Worm (Caenorhabditis elegans): Measurements from ENCODE around the gene R02D5.9.
A peak's percentile ranks its signal among the peaks of the same experiment; 100 is the strongest.

Gene R02D5.9

DNA sequence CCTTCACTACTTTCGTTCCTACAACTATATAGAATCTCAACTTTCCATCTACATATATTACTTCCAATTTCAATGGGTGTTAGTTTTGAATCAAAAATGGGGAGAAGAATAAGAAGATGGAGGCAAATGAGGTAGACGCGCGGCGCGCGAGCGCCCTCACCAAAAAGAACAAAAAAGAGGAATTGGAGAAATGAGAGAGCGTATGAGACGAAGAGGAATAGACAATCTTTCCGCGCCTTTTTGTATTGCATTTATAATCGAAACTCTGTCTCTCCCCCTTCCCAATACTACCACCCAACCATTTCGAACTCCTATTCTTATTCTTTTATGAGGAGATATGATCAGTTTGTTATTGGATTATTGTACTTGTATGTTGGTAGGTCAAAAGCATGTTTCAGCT is 10.4 kb downstream of the R02D5.9 start:
- TF ChIP-seq ces-1 (GFP tag; optimal IDR thresholded peaks at IDR 0.05) (peak; percentile 15), ham-2 (GFP tag; optimal IDR thresholded peaks at IDR 0.05) (no peak)

DNA sequence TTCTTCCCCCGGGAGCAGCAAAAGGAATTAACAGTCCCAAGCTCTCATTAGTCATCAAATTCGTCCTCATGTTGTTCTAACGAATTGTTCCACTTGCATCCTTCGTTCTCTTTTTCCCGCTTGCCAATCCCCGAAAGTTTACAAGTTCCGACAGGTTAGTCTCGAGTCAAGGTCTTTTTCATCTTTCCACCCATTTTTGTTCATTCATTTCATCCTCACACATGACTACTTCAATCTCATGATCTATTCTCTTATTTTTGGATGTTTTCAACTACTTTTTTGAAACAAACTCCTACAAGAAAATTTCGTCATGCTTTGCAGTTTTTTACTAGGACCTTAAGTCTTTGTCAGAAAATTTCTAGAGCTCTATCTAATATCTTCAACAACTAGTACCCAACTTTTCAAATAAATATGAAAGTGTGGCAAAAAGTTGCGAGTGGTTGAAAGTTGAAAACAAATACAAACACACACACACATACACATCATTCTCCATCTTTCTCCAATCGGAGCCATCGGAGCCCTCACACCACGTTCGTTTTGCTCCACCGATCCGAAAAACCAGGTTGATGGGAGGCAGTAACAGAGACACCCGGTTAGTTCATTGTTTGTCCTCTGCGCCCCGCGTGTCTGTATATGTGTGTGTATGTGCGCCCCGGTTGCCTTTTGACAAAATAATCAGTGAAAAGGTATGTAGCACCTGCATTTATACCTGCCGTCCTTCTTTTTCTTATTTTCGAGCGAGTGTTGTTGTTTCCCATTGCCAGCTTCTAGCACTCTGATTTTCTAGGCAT is 11.7 kb downstream of the R02D5.9 start:
- TF ChIP-seq nhr-237 (tag; optimal IDR thresholded peaks at IDR 0.05) (no peak), drap-1 (GFP tag; optimal IDR thresholded peaks at IDR 0.05) (peak; percentile 23)

DNA sequence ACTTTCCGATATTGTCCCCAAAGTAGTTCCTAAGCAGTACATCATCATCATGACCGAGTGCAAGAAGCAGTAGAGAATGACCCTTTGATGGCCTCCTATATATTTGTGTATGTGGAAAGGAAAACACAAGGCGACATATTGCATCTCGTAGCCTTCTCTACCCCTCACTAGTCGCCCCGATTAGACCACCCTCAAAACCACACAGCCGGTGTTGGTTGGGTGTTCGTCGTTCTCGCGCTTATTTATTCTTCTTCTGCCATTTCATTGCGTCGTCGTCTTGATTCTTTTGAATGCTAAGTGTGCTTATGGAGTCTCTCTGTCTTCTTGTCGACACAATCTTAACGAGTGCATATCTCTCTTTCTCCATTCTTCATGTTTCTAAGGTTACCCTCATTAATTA is 12.7 kb downstream of the R02D5.9 start:
- TF ChIP-seq nhr-237 (tag; optimal IDR thresholded peaks at IDR 0.05) = no peak
- no peak for TF ChIP-seq flh-1 (GFP tag; optimal IDR thresholded peaks at IDR 0.05)
- TF ChIP-seq hlh-1 (tag; optimal IDR thresholded peaks at IDR 0.05) = no peak
- no peak for TF ChIP-seq lsy-2 (tag; optimal IDR thresholded peaks at IDR 0.05)
- TF ChIP-seq pha-4 (tag; optimal IDR thresholded peaks at IDR 0.05) = no peak
- TF ChIP-seq M03D4.4 (tag; optimal IDR thresholded peaks at IDR 0.05) = no peak
- no peak for TF ChIP-seq bed-3 (GFP tag; optimal IDR thresholded peaks at IDR 0.05)
- TF ChIP-seq ham-2 (GFP tag; optimal IDR thresholded peaks at IDR 0.05) = peak; percentile 63
- TF ChIP-seq lin-13 (tag; optimal IDR thresholded peaks at IDR 0.05) = peak; percentile 51
- no peak for TF ChIP-seq unc-39 (tag; optimal IDR thresholded peaks at IDR 0.05)
- TF ChIP-seq ceh-43 (GFP tag; optimal IDR thresholded peaks at IDR 0.05) = no peak
- no peak for TF ChIP-seq snpc-4 (tag; optimal IDR thresholded peaks at IDR 0.05)
- peak; percentile 52 for TF ChIP-seq mep-1 (tag; optimal IDR thresholded peaks at IDR 0.05)
- peak; percentile 8 for TF ChIP-seq ces-1 (GFP tag; optimal IDR thresholded peaks at IDR 0.05)
- TF ChIP-seq nhr-2 (tag; optimal IDR thresholded peaks at IDR 0.05) = peak; percentile 84
- TF ChIP-seq tbx-8 (GFP tag; optimal IDR thresholded peaks at IDR 0.05) = no peak
- TF ChIP-seq sptf-1 (tag; optimal IDR thresholded peaks at IDR 0.05) = peak; percentile 46
- TF ChIP-seq mls-2 (tag; optimal IDR thresholded peaks at IDR 0.05) = peak; percentile 50
- no peak for TF ChIP-seq blmp-1 (tag; optimal IDR thresholded peaks at IDR 0.05)
- no peak for TF ChIP-seq ceh-39 (tag; optimal IDR thresholded peaks at IDR 0.05)
- TF ChIP-seq drap-1 (GFP tag; optimal IDR thresholded peaks at IDR 0.05) = no peak
- no peak for TF ChIP-seq unc-62 (GFP tag; optimal IDR thresholded peaks at IDR 0.05)
- TF ChIP-seq lin-32 (GFP tag; optimal IDR thresholded peaks at IDR 0.05) = no peak
- TF ChIP-seq cnd-1 (tag; optimal IDR thresholded peaks at IDR 0.05) = peak; percentile 22
- TF ChIP-seq elt-3 (tag; optimal IDR thresholded peaks at IDR 0.05) = no peak
- no peak for TF ChIP-seq mab-5 (tag; optimal IDR thresholded peaks at IDR 0.05)
- TF ChIP-seq ztf-11 (tag; optimal IDR thresholded peaks at IDR 0.05) = no peak
- TF ChIP-seq elt-1 (tag; optimal IDR thresholded peaks at IDR 0.05; ENCODE audit: borderline replicate concordance, insufficient read depth) = no peak

DNA sequence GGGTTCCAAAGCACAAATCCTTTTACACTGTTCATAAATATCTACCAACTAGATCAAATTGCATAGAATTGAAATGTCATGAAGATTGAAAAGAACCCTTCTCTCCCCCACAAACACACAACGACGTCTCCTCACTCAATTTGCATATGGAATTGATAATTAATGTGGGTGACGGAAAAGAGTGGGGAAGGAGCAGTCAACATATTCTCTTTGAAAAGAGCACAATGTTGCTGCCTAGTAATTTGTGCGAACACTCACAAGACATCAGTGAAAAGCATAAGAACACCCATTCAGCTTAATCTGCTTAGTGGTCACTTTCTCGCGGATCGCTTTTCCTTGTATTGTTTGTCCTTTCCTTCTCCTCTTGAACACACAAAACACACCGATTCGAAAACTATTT is 14.5 kb downstream of the R02D5.9 start:
- peak; percentile 86 for TF ChIP-seq ces-1 (GFP tag; optimal IDR thresholded peaks at IDR 0.05)
- TF ChIP-seq unc-62 (GFP tag; optimal IDR thresholded peaks at IDR 0.05) = peak; percentile 27
- peak; percentile 51 for TF ChIP-seq drap-1 (GFP tag; optimal IDR thresholded peaks at IDR 0.05)
- no peak for TF ChIP-seq sptf-1 (tag; optimal IDR thresholded peaks at IDR 0.05)
- TF ChIP-seq ceh-43 (GFP tag; optimal IDR thresholded peaks at IDR 0.05) = no peak
- no peak for TF ChIP-seq ham-2 (GFP tag; optimal IDR thresholded peaks at IDR 0.05)

DNA sequence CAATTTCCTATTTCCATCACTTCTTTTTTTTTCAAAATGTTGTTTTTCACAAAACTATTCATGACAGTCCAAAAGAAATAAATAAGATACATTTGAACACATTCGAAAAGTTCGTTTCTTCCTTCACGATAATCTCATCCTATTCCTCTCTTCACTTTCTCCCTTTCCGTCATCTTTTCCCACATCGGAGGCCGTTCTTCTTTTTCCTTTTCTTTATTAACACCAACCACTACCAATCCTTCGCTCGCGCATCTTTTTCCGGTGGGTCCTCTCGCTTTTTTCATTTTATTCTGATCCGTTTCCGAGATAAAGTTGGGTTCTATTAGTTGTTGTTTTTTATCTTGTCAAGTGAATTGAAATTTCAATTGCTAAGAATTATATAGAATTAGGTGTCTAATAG is 15.4 kb downstream of the R02D5.9 start:
- TF ChIP-seq unc-62 (GFP tag; optimal IDR thresholded peaks at IDR 0.05) (no peak), elt-3 (tag; optimal IDR thresholded peaks at IDR 0.05) (no peak), elt-1 (tag; optimal IDR thresholded peaks at IDR 0.05; ENCODE audit: borderline replicate concordance, insufficient read depth) (peak; percentile 25), ceh-83 (GFP tag; optimal IDR thresholded peaks at IDR 0.05) (no peak), blmp-1 (tag; optimal IDR thresholded peaks at IDR 0.05) (peak; percentile 89), flh-1 (GFP tag; optimal IDR thresholded peaks at IDR 0.05) (no peak), mls-2 (tag; optimal IDR thresholded peaks at IDR 0.05) (no peak), drap-1 (GFP tag; optimal IDR thresholded peaks at IDR 0.05) (no peak)

DNA sequence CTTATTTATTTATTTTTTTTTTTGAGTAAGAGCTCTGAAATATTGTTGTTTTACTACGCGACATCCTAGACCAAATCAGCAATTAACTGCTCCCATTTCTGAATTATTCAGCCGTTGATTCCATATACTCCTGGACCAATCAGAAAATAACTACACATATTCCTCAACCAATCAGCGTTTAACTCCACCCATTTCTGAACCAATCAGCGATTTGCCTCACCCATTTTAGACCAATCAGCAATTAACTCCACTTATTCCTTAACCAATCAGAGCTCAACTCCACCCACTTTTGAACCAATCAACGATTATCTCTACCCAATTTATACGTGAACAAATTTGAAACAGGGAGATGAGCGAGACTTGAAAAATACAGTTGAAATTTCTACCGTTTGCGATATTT is 17.3 kb downstream of the R02D5.9 start:
- TF ChIP-seq bed-3 (GFP tag; optimal IDR thresholded peaks at IDR 0.05) (no peak), M03D4.4 (tag; optimal IDR thresholded peaks at IDR 0.05) (no peak), unc-62 (GFP tag; optimal IDR thresholded peaks at IDR 0.05) (no peak), sem-2 (GFP tag; optimal IDR thresholded peaks at IDR 0.05) (no peak), mab-5 (tag; optimal IDR thresholded peaks at IDR 0.05) (no peak), ceh-43 (GFP tag; optimal IDR thresholded peaks at IDR 0.05) (no peak), unc-39 (tag; optimal IDR thresholded peaks at IDR 0.05) (no peak), mep-1 (tag; optimal IDR thresholded peaks at IDR 0.05) (no peak), drap-1 (GFP tag; optimal IDR thresholded peaks at IDR 0.05) (no peak), nhr-237 (tag; optimal IDR thresholded peaks at IDR 0.05) (no peak), lin-13 (tag; optimal IDR thresholded peaks at IDR 0.05) (no peak), nhr-2 (tag; optimal IDR thresholded peaks at IDR 0.05) (no peak), ceh-39 (tag; optimal IDR thresholded peaks at IDR 0.05) (no peak), elt-1 (tag; optimal IDR thresholded peaks at IDR 0.05; ENCODE audit: borderline replicate concordance, insufficient read depth) (no peak), ztf-11 (tag; optimal IDR thresholded peaks at IDR 0.05) (no peak), pha-4 (tag; optimal IDR thresholded peaks at IDR 0.05) (no peak), sptf-1 (tag; optimal IDR thresholded peaks at IDR 0.05) (no peak), flh-1 (GFP tag; optimal IDR thresholded peaks at IDR 0.05) (no peak)

Measured in whole organism, mixed stage, embryonic.